Fruit fly (Drosophila melanogaster) whole organism, pupa: Measurements from ENCODE around the gene CG18130.

ENCODE experiments used
- CG10348 ChIP-seq: fragments of 200-800 bp; sonication (Bioruptor generic); IDR thresholded peaks from 2 replicates; pipeline ENCODE4 v1.3.6; 2022; ENCODE audit warnings: missing biosample characterization, missing genetic modification characterization
- CG13204 ChIP-seq: fragments of 200-800 bp; sonication (Bioruptor generic); optimal IDR thresholded peaks from 2 replicates; lab custom pipeline; 2018; ENCODE audit warnings: missing biosample characterization, mild to moderate bottlenecking, missing genetic modification characterization, moderate library complexity
- CG14655 ChIP-seq: fragments of 200-800 bp; sonication (Bioruptor generic); optimal IDR thresholded peaks from 3 replicates; lab custom pipeline; 2017; ENCODE audit warnings: mild to moderate bottlenecking, missing biosample characterization, missing genetic modification reagents, missing genetic modification characterization
- CG15710 ChIP-seq: fragments of 200-800 bp; sonication (Bioruptor generic); optimal IDR thresholded peaks from 2 replicates; lab custom pipeline; 2018; ENCODE audit warnings: missing biosample characterization, mild to moderate bottlenecking, missing genetic modification characterization, moderate library complexity
- CG4496 ChIP-seq: fragments of 200-800 bp; sonication (Bioruptor generic); IDR thresholded peaks from 3 replicates; pipeline ENCODE4 v1.3.6; 2022; ENCODE audit warnings: missing biosample characterization, missing genetic modification characterization
- CG8159 ChIP-seq: fragments of 200-800 bp; sonication (Bioruptor generic); optimal IDR thresholded peaks from 3 replicates; lab custom pipeline; 2018; ENCODE audit warnings: missing biosample characterization, mild to moderate bottlenecking, missing genetic modification characterization, moderate library complexity
- CG9948 ChIP-seq: fragments of 200-800 bp; sonication (Bioruptor generic); optimal IDR thresholded peaks from 2 replicates; lab custom pipeline; 2018; ENCODE audit warnings: missing biosample characterization, mild to moderate bottlenecking, missing genetic modification characterization, moderate library complexity
- D1 ChIP-seq: fragments of 200-800 bp; sonication (Bioruptor generic); optimal IDR thresholded peaks from 2 replicates; lab custom pipeline; 2018; ENCODE audit warnings: missing biosample characterization, mild to moderate bottlenecking, missing genetic modification characterization, moderate library complexity
- Ets98B ChIP-seq: fragments of 200-800 bp; sonication (Bioruptor generic); IDR thresholded peaks from 2 replicates; pipeline ENCODE4 v1.3.6; 2022; ENCODE audit warnings: missing biosample characterization, missing genetic modification characterization
- Pif1A ChIP-seq: fragments of 200-800 bp; sonication (Bioruptor generic); optimal IDR thresholded peaks from 3 replicates; lab custom pipeline; 2016; ENCODE audit warnings: missing biosample characterization, missing genetic modification characterization
- Snoo ChIP-seq: fragments of 200-800 bp; sonication (Bioruptor generic); optimal IDR thresholded peaks from 3 replicates; lab custom pipeline; 2017; ENCODE audit warnings: missing biosample characterization, mild to moderate bottlenecking, missing genetic modification characterization, inconsistent platforms
- fd96Ca ChIP-seq: fragments of 200-800 bp; sonication (Bioruptor generic); IDR thresholded peaks from 3 replicates; pipeline ENCODE4 v1.3.6; 2022; ENCODE audit warnings: missing biosample characterization, missing genetic modification characterization
- gl ChIP-seq: fragments of 200-800 bp; sonication (Bioruptor generic); optimal IDR thresholded peaks from 2 replicates; lab custom pipeline; 2018; ENCODE audit warnings: missing biosample characterization, mild to moderate bottlenecking, missing genetic modification characterization

DNA sequence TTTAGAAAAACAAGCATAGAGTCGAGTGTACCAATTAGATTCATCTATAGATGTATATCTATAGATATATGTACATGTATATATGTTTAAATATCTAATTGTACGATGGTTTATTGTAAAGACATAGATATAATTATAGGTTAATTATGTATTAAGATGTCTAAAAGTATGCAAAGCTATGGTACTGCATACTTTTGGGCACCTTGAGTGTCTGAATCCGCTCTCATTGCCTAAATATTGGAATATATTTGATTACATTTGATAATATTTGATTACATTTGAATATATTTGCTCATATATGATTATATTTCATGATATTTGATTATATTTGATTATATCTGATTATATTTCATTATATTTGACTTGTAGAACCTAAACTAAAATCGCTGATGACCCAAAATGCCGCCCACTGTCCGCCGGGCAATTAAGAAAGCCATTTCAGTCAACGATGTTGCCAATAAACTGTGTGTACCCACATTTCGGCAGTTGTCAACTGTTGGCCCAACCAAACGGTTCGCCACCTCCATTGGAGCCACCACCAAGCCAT, 39.6 kb upstream of the CG18130 start, which contains the start of gene Cyp318a1:
- no peak for TF ChIP-seq Pif1A (GFP tag; lab: Kevin White, UChicago)
- TF ChIP-seq Ets98B (GFP tag; lab: Robert Waterston, UW): no peak
- no peak for TF ChIP-seq CG14655
- TF ChIP-seq gl (tag; lab: Kevin White, UChicago): no peak
- TF ChIP-seq D1 (tag; lab: Kevin White, UChicago): no peak
- no peak for TF ChIP-seq CG10348
- no peak for TF ChIP-seq CG9948 (tag; lab: Kevin White, UChicago)
- no peak for TF ChIP-seq fd96Ca (GFP tag; lab: Robert Waterston, UW)
- no peak for TF ChIP-seq CG13204 (GFP tag; lab: Kevin White, UChicago)
- TF ChIP-seq CG15710 (tag; lab: Kevin White, UChicago): no peak
- TF ChIP-seq CG4496 (GFP tag; lab: Robert Waterston, UW): no peak
- TF ChIP-seq CG8159 (tag; lab: Kevin White, UChicago): no peak
- no peak for TF ChIP-seq Snoo
